Worm (Caenorhabditis elegans): ENCODE results near the gene W06E11.1.

W06E11.1 gene

DNA sequence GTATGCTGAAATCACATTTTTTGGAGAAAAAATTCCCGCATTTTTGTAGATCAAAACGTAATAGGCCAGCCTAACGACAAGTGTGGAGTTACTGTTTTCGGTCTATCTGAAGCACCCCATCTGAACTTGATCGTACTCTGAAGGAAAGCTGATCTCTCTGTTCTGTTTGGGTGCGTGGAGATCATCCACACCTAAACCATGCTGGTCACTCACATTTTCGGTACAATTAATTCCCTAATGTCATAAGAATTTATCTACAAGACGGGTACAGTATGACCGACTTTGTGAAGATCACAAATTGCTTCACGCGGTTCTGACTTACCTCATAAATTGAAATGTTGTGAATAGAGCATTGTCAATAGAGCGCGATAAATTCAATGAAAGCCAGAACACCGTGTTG lies 8.1 kb downstream of the W06E11.1 start:
- TF ChIP-seq mel-28 (tag; optimal IDR thresholded peaks at IDR 0.05; ENCODE audit: borderline replicate concordance) (no peak), atf-7 (tag; optimal IDR thresholded peaks at IDR 0.05) (no peak), Y56A3A.18 (GFP tag; IDR thresholded peaks at IDR 0.05) (no peak), ccch-3 (GFP tag; optimal IDR thresholded peaks at IDR 0.05) (no peak), F57A8.1 (GFP tag; optimal IDR thresholded peaks at IDR 0.05) (no peak), nfya-2 (GFP tag; IDR thresholded peaks at IDR 0.05) (no peak), snpc-1.1 (tag; optimal IDR thresholded peaks at IDR 0.05; ENCODE audit: insufficient read depth) (no peak), B0336.3 (GFP tag; IDR thresholded peaks at IDR 0.05) (no peak), sptf-2 (GFP tag; optimal IDR thresholded peaks at IDR 0.05) (no peak), rec-8 (tag; optimal IDR thresholded peaks at IDR 0.05) (no peak), gei-17 (GFP tag; optimal IDR thresholded peaks at IDR 0.05) (no peak), ceh-100 (GFP tag; IDR thresholded peaks at IDR 0.05) (no peak), lsl-1 (GFP tag; optimal IDR thresholded peaks at IDR 0.05) (no peak), Y79H2A.3 (GFP tag; conservative IDR thresholded peaks at IDR 0.05) (no peak), F22D6.2 (tag; optimal IDR thresholded peaks at IDR 0.05) (no peak), lir-1 (GFP tag; conservative IDR thresholded peaks at IDR 0.05) (no peak), madf-10 (tag; optimal IDR thresholded peaks at IDR 0.05) (no peak), ceh-91 (GFP tag; IDR thresholded peaks at IDR 0.05) (no peak), Y53G8AR.9 (GFP tag; conservative IDR thresholded peaks at IDR 0.05) (no peak)

DNA sequence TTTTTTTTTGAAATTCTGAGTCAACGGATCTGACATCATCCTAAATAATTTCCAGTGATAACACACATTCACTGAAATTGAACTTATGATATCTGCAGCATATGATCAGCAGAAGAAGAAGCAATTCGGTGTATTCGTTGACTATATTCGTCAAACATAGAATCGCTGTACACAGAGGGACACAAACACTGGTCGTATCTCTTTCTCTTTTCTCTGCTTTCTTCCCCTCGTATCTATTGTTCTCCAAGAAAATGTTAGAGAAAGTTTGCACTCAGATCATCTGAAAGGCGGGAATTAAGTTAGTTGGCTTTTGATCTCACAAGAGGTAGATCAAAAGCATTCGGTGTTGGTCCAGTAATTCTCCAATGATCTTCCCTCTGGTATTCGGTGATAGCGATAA lies 8.7 kb downstream of the W06E11.1 start:
- TF ChIP-seq lag-1 (GFP tag; IDR thresholded peaks at IDR 0.05) (no peak), sea-2 (GFP tag; IDR thresholded peaks at IDR 0.05) (no peak), gei-17 (GFP tag; optimal IDR thresholded peaks at IDR 0.05) (no peak), Y95B8A.8 (GFP tag; IDR thresholded peaks at IDR 0.05) (no peak), attf-5 (GFP tag; optimal IDR thresholded peaks at IDR 0.05) (no peak), mes-4 (tag; optimal IDR thresholded peaks at IDR 0.05) (no peak), hmg-20 (GFP tag; IDR thresholded peaks at IDR 0.05) (no peak), ekl-4 (GFP tag; IDR thresholded peaks at IDR 0.05) (no peak), snpc-1.1 (tag; optimal IDR thresholded peaks at IDR 0.05; ENCODE audit: insufficient read depth) (no peak), bed-1 (GFP tag; IDR thresholded peaks at IDR 0.05) (no peak)

DNA sequence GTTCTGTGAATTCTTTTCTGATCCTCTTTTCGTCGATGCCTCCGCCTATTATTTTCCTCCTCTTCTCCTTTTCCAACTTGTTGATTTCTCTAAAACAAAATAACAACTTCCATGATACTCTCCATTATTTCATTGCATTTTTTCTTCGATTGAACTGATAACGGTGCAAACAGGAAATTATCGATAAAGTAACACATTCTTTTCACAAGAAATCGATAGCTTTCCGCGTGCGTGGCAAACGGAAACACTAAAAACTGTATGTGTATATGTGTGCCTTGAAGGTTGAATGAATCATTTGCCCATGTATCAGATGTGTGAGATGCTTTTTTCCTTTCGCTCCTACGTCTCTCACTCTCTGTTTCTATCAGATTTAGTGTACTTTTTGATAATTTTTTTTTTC lies 9.7 kb downstream of the W06E11.1 start:
- TF ChIP-seq nhr-80 (tag; optimal IDR thresholded peaks at IDR 0.05) = peak; percentile 63
- no peak for TF ChIP-seq snpc-1.1 (tag; optimal IDR thresholded peaks at IDR 0.05; ENCODE audit: insufficient read depth)

DNA sequence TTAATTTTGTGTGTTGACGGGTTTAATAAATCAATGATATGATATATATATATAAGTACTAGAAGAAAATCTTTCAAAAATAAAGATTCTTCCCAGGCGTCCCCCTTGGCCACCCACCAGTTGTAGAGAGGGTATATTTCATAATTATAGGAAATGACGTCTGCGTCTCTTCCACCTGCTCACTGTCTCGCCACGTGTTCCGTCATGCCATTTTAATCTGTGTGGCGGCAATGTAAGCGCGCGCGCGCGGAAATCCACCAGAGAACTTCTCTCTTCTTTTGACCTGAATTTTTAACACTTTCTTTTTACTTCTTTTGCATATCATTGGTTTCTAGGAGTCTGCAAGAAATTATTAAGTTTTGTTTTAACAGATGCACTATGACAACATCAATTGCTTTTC lies 12.5 kb downstream of the W06E11.1 start:
- 0 out of 2 replicates have a peak, but pooled peaks have one; percentile 12 for TF ChIP-seq F33H1.4 (GFP tag; IDR thresholded peaks at IDR 0.05)
- TF ChIP-seq ceh-91 (GFP tag; IDR thresholded peaks at IDR 0.05) = 0 out of 2 replicates have a peak, but pooled peaks have one; percentile 19
- TF ChIP-seq nhr-179 (tag; optimal IDR thresholded peaks at IDR 0.05) = no peak
- TF ChIP-seq ztf-22 (GFP tag; optimal IDR thresholded peaks at IDR 0.05) = no peak
- TF ChIP-seq nhr-120 (GFP tag; IDR thresholded peaks at IDR 0.05) = no peak
- TF ChIP-seq hmg-1.2 (GFP tag; IDR thresholded peaks at IDR 0.05) = peak; percentile 89
- TF ChIP-seq tbp1 (GFP tag; optimal IDR thresholded peaks at IDR 0.05) = no peak
- no peak for TF ChIP-seq lsl-1 (GFP tag; optimal IDR thresholded peaks at IDR 0.05)
- no peak for TF ChIP-seq egrh-3 (GFP tag; IDR thresholded peaks at IDR 0.05)
- TF ChIP-seq F57A8.1 (GFP tag; optimal IDR thresholded peaks at IDR 0.05) = no peak
- no peak for TF ChIP-seq Y67H2A.10 (GFP tag; conservative IDR thresholded peaks at IDR 0.05)
- TF ChIP-seq lir-1 (GFP tag; conservative IDR thresholded peaks at IDR 0.05) = no peak
- TF ChIP-seq xnd-1 (tag; optimal IDR thresholded peaks at IDR 0.05) = peak; percentile 47
- TF ChIP-seq nfya-1 (tag; optimal IDR thresholded peaks at IDR 0.05; ENCODE audit: borderline replicate concordance, insufficient read depth) = no peak
- 0 out of 2 replicates have a peak, but pooled peaks have one; percentile 23 for TF ChIP-seq aptf-2 (GFP tag; conservative IDR thresholded peaks at IDR 0.05)
- TF ChIP-seq lin-54 (GFP tag; optimal IDR thresholded peaks at IDR 0.05) = no peak
- TF ChIP-seq die-1 (tag; optimal IDR thresholded peaks at IDR 0.05) = no peak
- TF ChIP-seq ccch-3 (GFP tag; optimal IDR thresholded peaks at IDR 0.05) = no peak
- 0 out of 2 replicates have a peak, but pooled peaks have one; percentile 21 for TF ChIP-seq dox-1 (GFP tag; IDR thresholded peaks at IDR 0.05)
- no peak for TF ChIP-seq attf-6 (GFP tag; IDR thresholded peaks at IDR 0.05)
- TF ChIP-seq lsy-27 (tag; optimal IDR thresholded peaks at IDR 0.05; ENCODE audit: borderline replicate concordance, insufficient read depth) = no peak

Data from whole organism, young adult.